Worm (Caenorhabditis elegans) whole organism, young adult: Measurements from ENCODE around the gene mtm-3.

ENCODE experiments used
- B0336.3 ChIP-seq: fragments of 200-800 bp; sonication (Bioruptor generic); IDR thresholded peaks from 2 replicates; pipeline ENCODE4 v1.3.6; 2022; ENCODE audit warnings: missing genetic modification characterization, missing compliant biosample characterization
- C17E4.6 ChIP-seq: fragments of 200-800 bp; sonication (Bioruptor generic); IDR thresholded peaks from 2 replicates; pipeline ENCODE4 v1.3.6; 2022; ENCODE audit warnings: missing genetic modification reagents, missing genetic modification characterization, missing compliant biosample characterization
- F22D6.2 ChIP-seq: sonication (generic microtip); optimal IDR thresholded peaks from 2 replicates; lab custom pipeline; 2016; ENCODE audit warnings: mild to moderate bottlenecking, missing genetic modification characterization, missing compliant biosample characterization
- F33H1.4 ChIP-seq: fragments of 200-800 bp; sonication (Bioruptor generic); IDR thresholded peaks from 2 replicates; pipeline ENCODE4 v1.3.6; 2022; ENCODE audit warnings: missing genetic modification reagents, missing genetic modification characterization, missing compliant biosample characterization
- F57A8.1 ChIP-seq: fragments of 200-800 bp; sonication (Bioruptor generic); optimal IDR thresholded peaks from 2 replicates; lab custom pipeline; 2018; ENCODE audit warnings: mild to moderate bottlenecking, missing genetic modification characterization, moderate library complexity, missing compliant biosample characterization
- Y95B8A.8 ChIP-seq: fragments of 200-800 bp; sonication (Bioruptor generic); IDR thresholded peaks from 2 replicates; pipeline ENCODE4 v1.3.6; 2022; ENCODE audit warnings: missing genetic modification reagents, missing genetic modification characterization, missing compliant biosample characterization
- akir-1 ChIP-seq: fragments of 200-800 bp; sonication (Bioruptor generic); optimal IDR thresholded peaks from 2 replicates; lab custom pipeline; 2018; ENCODE audit warnings: mild to moderate bottlenecking, missing genetic modification characterization, moderate library complexity, missing compliant biosample characterization
- attf-3 ChIP-seq: fragments of 200-800 bp; sonication (Bioruptor generic); conservative IDR thresholded peaks from 2 replicates; pipeline ENCODE4 v1.3.6; 2022; ENCODE audit warnings: missing genetic modification reagents, missing genetic modification characterization, missing compliant biosample characterization
- attf-5 ChIP-seq: fragments of 200-800 bp; sonication (Bioruptor generic); optimal IDR thresholded peaks from 2 replicates; lab custom pipeline; 2018; ENCODE audit warnings: mild to moderate bottlenecking, missing genetic modification characterization, missing compliant biosample characterization
- bed-2 ChIP-seq: fragments of 200-800 bp; sonication (Bioruptor generic); IDR thresholded peaks from 2 replicates; pipeline ENCODE4 v1.3.6; 2022; ENCODE audit warnings: missing genetic modification reagents, missing genetic modification characterization, missing compliant biosample characterization
- ccch-3 ChIP-seq: fragments of 200-800 bp; sonication (Bioruptor generic); optimal IDR thresholded peaks from 2 replicates; lab custom pipeline; 2018; ENCODE audit warnings: mild to moderate bottlenecking, missing genetic modification characterization, missing compliant biosample characterization
- ceh-100 ChIP-seq: fragments of 200-800 bp; sonication (Bioruptor generic); IDR thresholded peaks from 2 replicates; pipeline ENCODE4 v1.3.6; 2022; ENCODE audit warnings: missing genetic modification reagents, missing genetic modification characterization, missing compliant biosample characterization
- ceh-40 ChIP-seq: fragments of 200-800 bp; sonication (Bioruptor generic); IDR thresholded peaks from 2 replicates; pipeline ENCODE4 v1.3.6; 2022; ENCODE audit warnings: missing genetic modification characterization, missing compliant biosample characterization
- dpl-1 ChIP-seq: fragments of 150-350 bp; optimal IDR thresholded peaks from 2 replicates; lab custom pipeline; 2014; ENCODE audit warnings: missing biosample characterization, missing genetic modification reagents, missing genetic modification characterization
- egrh-3 ChIP-seq: fragments of 200-800 bp; sonication (Bioruptor generic); IDR thresholded peaks from 2 replicates; pipeline ENCODE4 v1.3.6; 2022; ENCODE audit warnings: missing genetic modification reagents, missing genetic modification characterization, missing compliant biosample characterization
- him-1 ChIP-seq: sonication (generic microtip); optimal IDR thresholded peaks from 2 replicates; lab custom pipeline; 2016; ENCODE audit warnings: missing genotype, missing genetic modification reagents, missing genetic modification characterization, missing compliant biosample characterization
- let-526 ChIP-seq: fragments of 200-800 bp; sonication (Bioruptor generic); IDR thresholded peaks from 2 replicates; pipeline ENCODE4 v1.3.6; 2022; ENCODE audit warnings: missing genetic modification reagents, missing genetic modification characterization, missing compliant biosample characterization
- lin-35 ChIP-seq, 3 experiments: fragments of 150-350 bp in 2 of 3; sonication (generic microtip) in 1 of 3; optimal IDR thresholded peaks; 2 replicates each; lab custom pipeline; 2014 to 2018; ENCODE audit warnings: missing biosample characterization in 3 of 3, missing genetic modification characterization in 3 of 3, missing genetic modification reagents in 3 of 3
- lin-40 ChIP-seq: sonication (generic microtip); optimal IDR thresholded peaks from 2 replicates; lab custom pipeline; 2016; ENCODE audit warnings: missing genetic modification characterization, mild to moderate bottlenecking, missing compliant biosample characterization, missing genotype, missing genetic modification reagents
- lsy-27 ChIP-seq: sonication (generic microtip); optimal IDR thresholded peaks from 2 replicates; lab custom pipeline; 2017; ENCODE audit warnings: missing genetic modification characterization, mild to moderate bottlenecking, missing compliant biosample characterization, antibody characterized with exemption, missing genotype, borderline replicate concordance; ENCODE audit not compliant: insufficient read depth
- madf-10 ChIP-seq: sonication (generic microtip); optimal IDR thresholded peaks from 2 replicates; lab custom pipeline; 2016; ENCODE audit warnings: mild to moderate bottlenecking, missing genetic modification characterization, missing compliant biosample characterization
- madf-3 ChIP-seq: fragments of 200-800 bp; sonication (Bioruptor generic); IDR thresholded peaks from 2 replicates; pipeline ENCODE4 v1.3.6; 2022; ENCODE audit warnings: missing genetic modification reagents, missing genetic modification characterization, missing compliant biosample characterization
- mes-4 ChIP-seq: sonication (generic microtip); optimal IDR thresholded peaks from 2 replicates; lab custom pipeline; 2016; ENCODE audit warnings: missing genotype, missing genetic modification characterization, missing compliant biosample characterization
- mxl-1 ChIP-seq: sonication (generic microtip); optimal IDR thresholded peaks from 2 replicates; lab custom pipeline; 2016; ENCODE audit warnings: missing genetic modification characterization, missing compliant biosample characterization
- nfya-2 ChIP-seq: fragments of 200-800 bp; sonication (Bioruptor generic); IDR thresholded peaks from 2 replicates; pipeline ENCODE4 v1.3.6; 2022; ENCODE audit warnings: missing genetic modification reagents, missing genetic modification characterization, missing compliant biosample characterization
- nhr-179 ChIP-seq: sonication (generic microtip); optimal IDR thresholded peaks from 2 replicates; lab custom pipeline; 2016; ENCODE audit warnings: mild to moderate bottlenecking, missing genetic modification characterization, missing compliant biosample characterization
- nhr-27 ChIP-seq: fragments of 200-800 bp; sonication (Bioruptor generic); optimal IDR thresholded peaks from 2 replicates; lab custom pipeline; 2018; ENCODE audit warnings: mild to moderate bottlenecking, missing genetic modification characterization, moderate library complexity, missing compliant biosample characterization
- nhr-80 ChIP-seq: sonication (generic microtip); optimal IDR thresholded peaks from 2 replicates; lab custom pipeline; 2016; ENCODE audit warnings: missing genetic modification characterization, missing compliant biosample characterization
- nhr-90 ChIP-seq: sonication (generic microtip); optimal IDR thresholded peaks from 2 replicates; lab custom pipeline; 2016; ENCODE audit warnings: missing genotype, mild to moderate bottlenecking, missing genetic modification characterization, missing compliant biosample characterization
- pbrm-1 ChIP-seq: fragments of 200-800 bp; sonication (Bioruptor generic); IDR thresholded peaks from 2 replicates; pipeline ENCODE4 v1.3.6; 2022; ENCODE audit warnings: missing genetic modification reagents, missing genetic modification characterization, missing compliant biosample characterization
- rec-8 ChIP-seq, 2 experiments: sonication (generic microtip); optimal IDR thresholded peaks; 2 replicates each; lab custom pipeline; 2016; ENCODE audit warnings: mild to moderate bottlenecking in 2 of 2, missing genetic modification characterization in 2 of 2, missing genetic modification reagents in 2 of 2, missing genotype in 2 of 2, missing biosample characterization in 1 of 2, missing compliant biosample characterization in 1 of 2, moderate library complexity in 1 of 2
- snpc-1.1 ChIP-seq: sonication (generic microtip); optimal IDR thresholded peaks from 2 replicates; lab custom pipeline; 2017; ENCODE audit warnings: missing genetic modification characterization, mild to moderate bottlenecking, missing compliant biosample characterization, antibody characterized with exemption, moderate library complexity, missing genotype, missing genetic modification reagents; ENCODE audit not compliant: insufficient read depth
- sptf-2 ChIP-seq: fragments of 200-800 bp; sonication (Bioruptor generic); optimal IDR thresholded peaks from 2 replicates; lab custom pipeline; 2018; ENCODE audit warnings: mild to moderate bottlenecking, missing genetic modification characterization, missing compliant biosample characterization
- tlf-1 ChIP-seq: fragments of 200-800 bp; sonication (Bioruptor generic); optimal IDR thresholded peaks from 2 replicates; lab custom pipeline; 2018; ENCODE audit warnings: mild to moderate bottlenecking, missing genetic modification characterization, missing compliant biosample characterization
- unc-130 ChIP-seq: sonication (generic microtip); optimal IDR thresholded peaks from 2 replicates; lab custom pipeline; 2016; ENCODE audit warnings: missing genetic modification reagents, missing genetic modification characterization, missing compliant biosample characterization
- zfh-2 ChIP-seq: fragments of 200-800 bp; sonication (Bioruptor generic); conservative IDR thresholded peaks from 2 replicates; pipeline ENCODE4 v1.3.6; 2022; ENCODE audit warnings: missing genetic modification reagents, missing genetic modification characterization, missing compliant biosample characterization
- ztf-28 ChIP-seq: fragments of 200-800 bp; sonication (Bioruptor generic); IDR thresholded peaks from 2 replicates; pipeline ENCODE4 v1.3.6; 2022; ENCODE audit warnings: missing genetic modification reagents, missing genetic modification characterization, missing compliant biosample characterization
- ztf-6 ChIP-seq: fragments of 200-800 bp; sonication (Bioruptor generic); IDR thresholded peaks from 2 replicates; pipeline ENCODE4 v1.3.6; 2022; ENCODE audit warnings: missing genetic modification reagents, missing genetic modification characterization, missing compliant biosample characterization

mtm-3 gene

DNA sequence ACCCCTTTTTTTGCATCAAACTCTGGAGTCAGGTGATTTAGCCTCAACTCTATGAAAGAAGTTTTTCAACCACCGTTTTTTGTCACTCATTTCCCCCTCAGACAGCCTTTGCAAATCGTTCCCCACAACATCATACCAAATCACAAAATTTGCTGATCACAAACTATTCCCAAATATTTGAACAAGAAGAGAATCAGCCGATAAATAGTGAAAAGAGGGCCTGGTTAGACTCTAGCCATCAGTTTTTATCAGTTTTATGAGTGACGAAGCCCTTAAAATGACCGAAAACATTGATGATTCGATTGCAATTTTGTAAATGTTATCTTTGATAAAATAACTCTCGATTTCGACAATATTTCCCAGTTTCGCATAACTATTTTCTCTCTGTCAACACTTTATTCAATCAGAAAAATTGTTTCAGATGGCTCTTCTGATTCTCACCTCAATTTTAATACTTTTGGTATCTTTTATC, 34.6 kb upstream of the mtm-3 start, which contains the start of gene cyp-25A2:
Gene cyp-25A2, plus strand, starts transcription at position 422 of the 472 bp plus-strand sequence.
- TF ChIP-seq him-1 (tag; lab: Kevin White, UChicago), result no peak
- TF ChIP-seq nhr-80 (tag; lab: Kevin White, UChicago), result peak; percentile 78
- TF ChIP-seq nhr-27 (tag; lab: Kevin White, UChicago), result no peak

DNA sequence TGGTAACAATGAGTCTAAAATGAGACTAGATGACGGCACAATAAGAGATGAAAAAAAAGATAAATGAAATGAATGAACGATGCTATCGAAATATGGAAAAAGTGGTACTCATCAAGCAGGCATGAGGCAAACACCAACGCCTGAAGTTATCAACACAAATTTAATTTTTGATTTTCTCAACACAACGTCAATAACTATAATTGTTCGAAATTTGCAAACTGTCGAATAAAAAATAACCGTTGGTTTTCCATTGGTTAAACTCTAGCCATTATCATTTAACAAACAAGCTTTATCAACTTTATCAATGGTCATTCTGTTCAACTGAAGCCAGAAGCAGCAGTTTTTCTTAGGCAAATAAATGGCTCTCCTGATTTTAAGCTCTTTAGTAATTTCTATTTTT, 32.0 kb upstream of the mtm-3 start, which contains the start of gene cyp-25A1:
Gene cyp-25A1, plus strand, starts transcription at position 301 of the 400 bp plus-strand sequence.
- no peak for TF ChIP-seq ccch-3 (GFP tag; lab: Kevin White, UChicago)
- no peak for TF ChIP-seq F22D6.2 (tag; lab: Kevin White, UChicago)
- TF ChIP-seq F57A8.1, result no peak
- TF ChIP-seq dpl-1 (GFP tag; lab: Kevin White, UChicago), result no peak
- no peak for TF ChIP-seq F33H1.4 (GFP tag; lab: Robert Waterston, UW)
- TF ChIP-seq lin-40 (tag; lab: Kevin White, UChicago), result no peak
- TF ChIP-seq madf-10, result no peak
- TF ChIP-seq let-526, result no peak
- no peak for TF ChIP-seq attf-3 (GFP tag; lab: Robert Waterston, UW)

DNA sequence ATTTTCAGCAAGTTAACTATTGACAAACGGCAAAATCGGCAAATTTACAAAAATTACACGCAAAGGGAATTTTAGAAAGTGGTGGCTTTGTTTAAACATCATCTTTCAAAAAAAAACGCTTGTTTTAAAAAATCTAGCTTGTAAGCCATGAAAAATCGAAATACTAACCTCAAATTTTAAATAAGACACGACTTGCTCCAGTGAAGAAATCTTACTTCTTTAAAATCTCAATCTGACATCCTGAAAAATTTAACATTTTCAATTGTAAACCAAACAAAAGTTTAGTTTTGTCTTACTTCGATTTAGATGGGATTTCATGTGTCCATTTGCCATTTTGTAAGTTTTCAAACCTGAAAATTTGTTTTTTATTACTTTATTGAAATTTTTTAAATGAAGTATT, 31.5 kb upstream of the mtm-3 start:
- TF ChIP-seq C17E4.6 (GFP tag; lab: Robert Waterston, UW) (no peak), egrh-3 (no peak), nfya-2 (GFP tag; lab: Robert Waterston, UW) (no peak), ceh-40 (no peak), pbrm-1 (no peak), madf-3 (GFP tag; lab: Robert Waterston, UW) (no peak), him-1 (tag; lab: Kevin White, UChicago) (no peak), B0336.3 (GFP tag; lab: Robert Waterston, UW) (no peak), bed-2 (GFP tag; lab: Robert Waterston, UW) (no peak), sptf-2 (GFP tag; lab: Kevin White, UChicago) (no peak), ztf-28 (no peak), rec-8 (tag; optimal IDR thresholded peaks at IDR 0.05; lab: Kevin White, UChicago) (no peak)

DNA sequence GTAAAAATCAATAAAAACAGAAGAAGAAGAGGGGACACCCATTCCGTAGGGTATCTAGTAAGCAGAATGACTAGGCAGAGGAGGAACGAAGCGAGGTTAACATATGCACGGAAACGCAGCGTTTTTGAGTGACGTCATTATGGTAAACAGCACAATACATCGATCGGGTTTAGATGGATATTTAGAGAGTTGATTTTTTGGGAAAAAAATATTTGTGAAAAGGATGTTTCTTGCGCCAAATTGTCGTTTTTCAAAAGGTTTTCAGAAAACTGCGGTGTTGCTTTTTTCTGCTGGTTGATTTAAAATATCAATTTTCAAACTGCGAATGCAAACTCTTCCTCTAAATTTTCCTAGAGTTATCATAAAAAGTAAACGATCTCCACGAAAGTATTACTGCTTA, 31.1 kb upstream of the mtm-3 start, which contains the start of gene C36A4.10:
Gene C36A4.10, minus strand, starts transcription at position 101 of the 400 bp plus-strand sequence.
- TF ChIP-seq lsy-27 (tag; lab: Kevin White, UChicago) (no peak), snpc-1.1 (tag; lab: Kevin White, UChicago) (no peak), unc-130 (GFP tag; lab: Kevin White, UChicago) (no peak), F22D6.2 (tag; lab: Kevin White, UChicago) (no peak), lin-35 (GFP tag; optimal IDR thresholded peaks at IDR 0.05; lab: Kevin White, UChicago) (no peak), Y95B8A.8 (GFP tag; lab: Robert Waterston, UW) (no peak), zfh-2 (GFP tag; lab: Robert Waterston, UW) (no peak), nhr-90 (no peak), nhr-179 (tag; lab: Kevin White, UChicago) (no peak), ceh-100 (GFP tag; lab: Robert Waterston, UW) (no peak), tlf-1 (no peak), F57A8.1 (no peak), egrh-3 (no peak), attf-5 (GFP tag; lab: Kevin White, UChicago) (no peak), ztf-6 (no peak), mxl-1 (no peak), akir-1 (no peak), mes-4 (tag; lab: Kevin White, UChicago) (no peak)
